Worm (Caenorhabditis elegans) whole organism, midembryonic: Measurements from ENCODE around the gene Y54G2A.73.
A peak's percentile ranks its signal among the peaks of the same experiment; 100 is the strongest.

Source experiments
- flt-1 ChIP-seq: fragments of 200-800 bp; sonication (Bioruptor generic); IDR thresholded peaks from 2 replicates; pipeline ENCODE4 v1.3.6; 2022; ENCODE audit warnings: missing genetic modification characterization, missing compliant biosample characterization
- klf-2 ChIP-seq: fragments of 200-800 bp; sonication (Bioruptor generic); conservative IDR thresholded peaks from 2 replicates; pipeline ENCODE4 v1.3.6; 2022; ENCODE audit warnings: missing genetic modification reagents, missing genetic modification characterization, missing compliant biosample characterization
- med-1 ChIP-seq: sonication (generic microtip); optimal IDR thresholded peaks from 2 replicates; lab custom pipeline; 2017; ENCODE audit warnings: missing genetic modification characterization, mild to moderate bottlenecking, missing compliant biosample characterization, antibody characterized with exemption, missing genetic modification reagents; ENCODE audit not compliant: insufficient read depth
- ztf-23 ChIP-seq: fragments of 200-800 bp; sonication (Bioruptor generic); IDR thresholded peaks from 2 replicates; pipeline ENCODE4 v1.3.6; 2022; ENCODE audit warnings: missing genetic modification reagents, missing genetic modification characterization, missing compliant biosample characterization

- no peak for TF ChIP-seq med-1 (GFP tag; lab: Kevin White, UChicago)
- no peak for TF ChIP-seq klf-2 (GFP tag; lab: Robert Waterston, UW)
- TF ChIP-seq ztf-23, result no peak
- 0 out of 2 replicates have a peak, but pooled peaks have one; percentile 8 for TF ChIP-seq flt-1 (GFP tag; lab: Robert Waterston, UW)
Measured at ce11 chrIV:3014610-3015009, 5.9 kb upstream of the Y54G2A.73 start.
